Fruit fly (Drosophila melanogaster): ENCODE results near the gene drn.

DNA sequence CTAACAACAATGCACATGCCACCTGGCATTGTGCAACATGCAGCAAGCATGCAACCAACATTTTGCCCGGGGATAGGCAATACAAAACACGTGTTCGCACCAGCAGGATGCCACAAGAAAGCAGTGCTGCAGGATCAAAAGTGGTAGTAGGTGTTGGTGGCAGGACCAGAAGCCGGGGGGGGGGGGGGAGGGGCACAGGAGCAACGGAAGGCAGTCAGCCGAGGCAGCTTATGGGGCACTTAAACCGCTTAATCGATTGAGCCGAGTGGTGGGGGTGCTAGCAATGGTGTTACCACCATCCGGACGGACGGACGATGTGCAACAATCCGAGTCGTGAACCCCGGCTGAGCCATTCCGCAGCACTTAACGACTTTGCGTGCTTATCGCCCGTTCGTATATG lies 42.9 kb upstream of the drn start:
- TF ChIP-seq psq (optimal IDR thresholded peaks at IDR 0.05), result no peak
- no peak for TF ChIP-seq Myc (optimal IDR thresholded peaks at IDR 0.05)
- TF ChIP-seq insv (optimal IDR thresholded peaks at IDR 0.05), result no peak
- no peak for TF ChIP-seq ttk (optimal IDR thresholded peaks at IDR 0.05)
- TF ChIP-seq Sin3A (optimal IDR thresholded peaks at IDR 0.05), result no peak
